Worm (Caenorhabditis elegans) whole organism, mixed stage, embryonic: ENCODE measurements around the gene unc-42.

Experiments
- M03D4.4 ChIP-seq: sonication (generic microtip); optimal IDR thresholded peaks from 2 replicates; lab custom pipeline; 2017; ENCODE audit warnings: mild to moderate bottlenecking, missing genetic modification characterization, missing compliant biosample characterization
- bed-3 ChIP-seq: fragments of 200-800 bp; sonication (Bioruptor generic); optimal IDR thresholded peaks from 3 replicates; lab custom pipeline; 2018; ENCODE audit warnings: mild to moderate bottlenecking, missing genetic modification characterization, moderate library complexity, missing compliant biosample characterization
- blmp-1 ChIP-seq: fragments of 150-350 bp; optimal IDR thresholded peaks from 2 replicates; lab custom pipeline; 2014; ENCODE audit warnings: missing biosample characterization, missing genetic modification characterization
- ceh-39 ChIP-seq: fragments of 150-350 bp; optimal IDR thresholded peaks from 2 replicates; lab custom pipeline; 2014; ENCODE audit warnings: missing biosample characterization, missing genetic modification characterization
- ceh-43 ChIP-seq: fragments of 200-800 bp; sonication (Bioruptor generic); optimal IDR thresholded peaks from 2 replicates; lab custom pipeline; 2018; ENCODE audit warnings: mild to moderate bottlenecking, missing genetic modification characterization, moderate library complexity, missing compliant biosample characterization
- ceh-83 ChIP-seq: fragments of 200-800 bp; sonication (Bioruptor generic); optimal IDR thresholded peaks from 2 replicates; lab custom pipeline; 2018; ENCODE audit warnings: mild to moderate bottlenecking, missing genetic modification characterization, missing compliant biosample characterization
- ces-1 ChIP-seq: fragments of 150-350 bp; optimal IDR thresholded peaks from 2 replicates; lab custom pipeline; 2014; ENCODE audit warnings: missing biosample characterization, missing genetic modification reagents, missing genetic modification characterization
- cnd-1 ChIP-seq: fragments of 200-800 bp; sonication (Bioruptor generic); optimal IDR thresholded peaks from 2 replicates; lab custom pipeline; 2018; ENCODE audit warnings: mild to moderate bottlenecking, missing genetic modification characterization, missing compliant biosample characterization
- drap-1 ChIP-seq: fragments of 200-800 bp; sonication (Bioruptor generic); optimal IDR thresholded peaks from 3 replicates; lab custom pipeline; 2018; ENCODE audit warnings: mild to moderate bottlenecking, missing genetic modification characterization, missing compliant biosample characterization
- elt-1 ChIP-seq: sonication (generic microtip); optimal IDR thresholded peaks from 2 replicates; lab custom pipeline; 2017; ENCODE audit warnings: missing genetic modification characterization, mild to moderate bottlenecking, missing compliant biosample characterization, antibody characterized with exemption, moderate library complexity, borderline replicate concordance; ENCODE audit not compliant: insufficient read depth
- elt-3 ChIP-seq: fragments of 150-350 bp; optimal IDR thresholded peaks from 2 replicates; lab custom pipeline; 2014; ENCODE audit warnings: missing biosample characterization, missing genetic modification characterization
- flh-1 ChIP-seq: fragments of 200-800 bp; sonication (Bioruptor generic); optimal IDR thresholded peaks from 2 replicates; lab custom pipeline; 2018; ENCODE audit warnings: mild to moderate bottlenecking, missing genetic modification characterization, moderate library complexity, missing compliant biosample characterization
- ham-2 ChIP-seq: fragments of 200-800 bp; sonication (Bioruptor generic); optimal IDR thresholded peaks from 2 replicates; lab custom pipeline; 2018; ENCODE audit warnings: mild to moderate bottlenecking, missing genetic modification characterization, missing compliant biosample characterization
- hlh-1 ChIP-seq: fragments of 150-350 bp; optimal IDR thresholded peaks from 2 replicates; lab custom pipeline; 2014; ENCODE audit warnings: missing biosample characterization, missing genetic modification reagents, missing genetic modification characterization
- lin-13 ChIP-seq: fragments of 150-350 bp; optimal IDR thresholded peaks from 2 replicates; lab custom pipeline; 2014; ENCODE audit warnings: missing biosample characterization, missing genetic modification characterization
- lin-32 ChIP-seq: fragments of 200-800 bp; sonication (Bioruptor generic); optimal IDR thresholded peaks from 2 replicates; lab custom pipeline; 2018; ENCODE audit warnings: mild to moderate bottlenecking, missing genetic modification characterization, missing compliant biosample characterization
- lsy-2 ChIP-seq: fragments of 150-350 bp; optimal IDR thresholded peaks from 2 replicates; lab custom pipeline; 2014; ENCODE audit warnings: missing biosample characterization, missing genetic modification characterization
- mep-1 ChIP-seq: fragments of 150-350 bp; optimal IDR thresholded peaks from 2 replicates; lab custom pipeline; 2017; ENCODE audit warnings: missing biosample characterization, missing genetic modification reagents, missing genetic modification characterization, inconsistent platforms
- nhr-2 ChIP-seq: fragments of 150-350 bp; optimal IDR thresholded peaks from 2 replicates; lab custom pipeline; 2014; ENCODE audit warnings: missing biosample characterization, missing genetic modification characterization
- nhr-237 ChIP-seq: fragments of 150-350 bp; optimal IDR thresholded peaks from 2 replicates; lab custom pipeline; 2014; ENCODE audit warnings: missing biosample characterization, missing genetic modification characterization
- nhr-28 ChIP-seq: fragments of 150-350 bp; optimal IDR thresholded peaks from 2 replicates; lab custom pipeline; 2014; ENCODE audit warnings: missing biosample characterization, missing genetic modification characterization
- nhr-76 ChIP-seq: sonication (generic microtip); optimal IDR thresholded peaks from 2 replicates; lab custom pipeline; 2017; ENCODE audit warnings: missing biosample characterization, missing genetic modification characterization
- pha-4 ChIP-seq: fragments of 150-350 bp; optimal IDR thresholded peaks from 2 replicates; lab custom pipeline; 2018; ENCODE audit warnings: missing biosample characterization, missing genetic modification reagents, missing genetic modification characterization
- sem-2 ChIP-seq: fragments of 200-800 bp; sonication (Bioruptor generic); optimal IDR thresholded peaks from 2 replicates; lab custom pipeline; 2018; ENCODE audit warnings: mild to moderate bottlenecking, missing genetic modification characterization, missing compliant biosample characterization
- snpc-4 ChIP-seq: fragments of 150-350 bp; optimal IDR thresholded peaks from 2 replicates; lab custom pipeline; 2014; ENCODE audit warnings: missing biosample characterization, missing genetic modification characterization
- sptf-1 ChIP-seq: sonication (generic microtip); optimal IDR thresholded peaks from 2 replicates; lab custom pipeline; 2017; ENCODE audit warnings: mild to moderate bottlenecking, missing genetic modification characterization, moderate library complexity, missing compliant biosample characterization
- tbx-8 ChIP-seq: fragments of 200-800 bp; sonication (Bioruptor generic); optimal IDR thresholded peaks from 2 replicates; lab custom pipeline; 2018; ENCODE audit warnings: mild to moderate bottlenecking, missing genetic modification characterization, moderate library complexity, missing compliant biosample characterization
- unc-120 ChIP-seq: sonication (generic microtip); optimal IDR thresholded peaks from 2 replicates; lab custom pipeline; 2017; ENCODE audit warnings: missing genetic modification characterization, missing compliant biosample characterization; ENCODE audit not compliant: poor library complexity, severe bottlenecking
- unc-39 ChIP-seq: fragments of 150-350 bp; optimal IDR thresholded peaks from 2 replicates; lab custom pipeline; 2014; ENCODE audit warnings: missing biosample characterization, missing genetic modification characterization
- unc-62 ChIP-seq: fragments of 150-350 bp; optimal IDR thresholded peaks from 2 replicates; lab custom pipeline; 2014; ENCODE audit warnings: missing biosample characterization, missing genetic modification reagents, missing genetic modification characterization
- zip-8 ChIP-seq: fragments of 150-350 bp; optimal IDR thresholded peaks from 2 replicates; lab custom pipeline; 2014; ENCODE audit warnings: missing biosample characterization, missing genetic modification characterization
- ztf-11 ChIP-seq: fragments of 150-350 bp; optimal IDR thresholded peaks from 2 replicates; lab custom pipeline; 2014; ENCODE audit warnings: missing biosample characterization, missing genetic modification characterization

The unc-42 gene

ce11 chrV:9782045-9782444 lies 12.9 kb upstream of the unc-42 start:
- TF ChIP-seq tbx-8 (GFP tag; lab: Kevin White, UChicago) (no peak), blmp-1 (no peak), sptf-1 (no peak), ceh-83 (GFP tag; lab: Kevin White, UChicago) (no peak), unc-39 (tag; lab: Kevin White, UChicago) (no peak), drap-1 (no peak), hlh-1 (tag; lab: Kevin White, UChicago) (no peak), lin-13 (tag; lab: Kevin White, UChicago) (no peak), cnd-1 (tag; lab: Kevin White, UChicago) (no peak), unc-62 (no peak), snpc-4 (no peak), zip-8 (tag; lab: Kevin White, UChicago) (no peak), bed-3 (GFP tag; lab: Kevin White, UChicago) (no peak), nhr-237 (tag; lab: Kevin White, UChicago) (no peak), flh-1 (GFP tag; lab: Kevin White, UChicago) (no peak), nhr-76 (tag; lab: Kevin White, UChicago) (no peak), ceh-43 (GFP tag; lab: Kevin White, UChicago) (no peak)

DNA sequence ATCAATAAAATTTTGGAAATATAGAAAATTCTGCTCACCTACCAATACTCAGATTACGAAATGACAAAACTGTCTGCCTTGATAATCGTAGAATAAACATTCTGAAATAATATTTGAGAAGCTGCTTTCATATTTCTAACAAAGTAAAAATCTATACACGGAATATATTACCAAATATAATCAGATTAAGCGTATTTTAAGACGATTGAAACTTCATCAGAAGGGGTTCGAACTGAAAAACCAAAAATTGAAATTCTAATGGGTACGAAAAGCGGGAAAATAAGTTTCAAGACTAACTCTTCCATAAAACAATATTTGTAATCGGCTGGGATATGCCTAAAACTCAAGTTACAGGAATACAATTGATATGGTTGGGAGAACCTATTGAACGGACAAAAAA lies 10.2 kb upstream of the unc-42 start, which contains the start of gene F46B6.4:
Gene F46B6.4 (minus strand): TSS at position 101 of the 400 bp plus-strand sequence.
- no peak for TF ChIP-seq pha-4
- no peak for TF ChIP-seq sem-2 (GFP tag; lab: Kevin White, UChicago)
- TF ChIP-seq nhr-2 (tag; lab: Kevin White, UChicago), result no peak
- TF ChIP-seq nhr-28 (tag; lab: Kevin White, UChicago), result no peak
- TF ChIP-seq M03D4.4, result no peak

- TF ChIP-seq hlh-1 (tag; lab: Kevin White, UChicago), result no peak
- TF ChIP-seq lsy-2 (tag; lab: Kevin White, UChicago), result no peak
- no peak for TF ChIP-seq snpc-4
- no peak for TF ChIP-seq ceh-43 (GFP tag; lab: Kevin White, UChicago)
- no peak for TF ChIP-seq elt-3
- TF ChIP-seq unc-62, result no peak
- no peak for TF ChIP-seq sem-2 (GFP tag; lab: Kevin White, UChicago)
- TF ChIP-seq mep-1 (tag; lab: Kevin White, UChicago), result no peak
- no peak for TF ChIP-seq elt-1
- no peak for TF ChIP-seq ceh-83 (GFP tag; lab: Kevin White, UChicago)
- TF ChIP-seq nhr-28 (tag; lab: Kevin White, UChicago), result no peak
- no peak for TF ChIP-seq ham-2 (GFP tag; lab: Kevin White, UChicago)
- no peak for TF ChIP-seq M03D4.4
- TF ChIP-seq zip-8 (tag; lab: Kevin White, UChicago), result no peak
- no peak for TF ChIP-seq tbx-8 (GFP tag; lab: Kevin White, UChicago)
- no peak for TF ChIP-seq ces-1 (GFP tag; lab: Kevin White, UChicago)
- no peak for TF ChIP-seq nhr-76 (tag; lab: Kevin White, UChicago)
- TF ChIP-seq ztf-11 (tag; lab: Kevin White, UChicago), result no peak
- TF ChIP-seq ceh-39 (tag; lab: Kevin White, UChicago), result no peak
- no peak for TF ChIP-seq flh-1 (GFP tag; lab: Kevin White, UChicago)
These were observed 8.5 kb upstream of the unc-42 start, which contains the start of gene smg-4 for ce11 chrV:9777645-9778044. smg-4 (minus strand) TSS chrV:9777745.

ce11 chrV:9775734-9776133 lies 6.5 kb upstream of the unc-42 start, which contains the start of gene F46B6.12:
F46B6.12 (minus strand) TSS chrV:9775834.
- no peak for TF ChIP-seq nhr-237 (tag; lab: Kevin White, UChicago)
- no peak for TF ChIP-seq ceh-43 (GFP tag; lab: Kevin White, UChicago)
- no peak for TF ChIP-seq unc-120 (tag; lab: Kevin White, UChicago)
- TF ChIP-seq nhr-2 (tag; lab: Kevin White, UChicago), result no peak
- no peak for TF ChIP-seq unc-62
- TF ChIP-seq ces-1 (GFP tag; lab: Kevin White, UChicago), result no peak
- TF ChIP-seq hlh-1 (tag; lab: Kevin White, UChicago), result no peak
- TF ChIP-seq drap-1, result no peak
- TF ChIP-seq elt-3, result no peak
- TF ChIP-seq lin-32 (GFP tag; lab: Kevin White, UChicago), result no peak
- no peak for TF ChIP-seq nhr-76 (tag; lab: Kevin White, UChicago)
- TF ChIP-seq tbx-8 (GFP tag; lab: Kevin White, UChicago), result no peak
- no peak for TF ChIP-seq bed-3 (GFP tag; lab: Kevin White, UChicago)
- no peak for TF ChIP-seq elt-1
- TF ChIP-seq ceh-39 (tag; lab: Kevin White, UChicago), result no peak
